Worm (Caenorhabditis elegans): ENCODE data around the gene C45B11.9.

C45B11.9 gene

ce11 chrV:11030675-11031074 is 9.4 kb upstream of the C45B11.9 start:
- TF ChIP-seq jun-1 (tag; optimal IDR thresholded peaks at IDR 0.05) (no peak), nhr-77 (tag; optimal IDR thresholded peaks at IDR 0.05) (no peak), egl-27 (tag; optimal IDR thresholded peaks at IDR 0.05) (no peak), tbx-2 (tag; optimal IDR thresholded peaks at IDR 0.05) (no peak), ZK546.5 (tag; optimal IDR thresholded peaks at IDR 0.05) (no peak), R02D3.7 (tag; optimal IDR thresholded peaks at IDR 0.05) (no peak), unc-39 (tag; optimal IDR thresholded peaks at IDR 0.05) (no peak), ceh-28 (tag; optimal IDR thresholded peaks at IDR 0.05) (no peak), nhr-11 (tag; optimal IDR thresholded peaks at IDR 0.05) (no peak)

ce11 chrV:11033241-11033640 is 6.9 kb upstream of the C45B11.9 start:
- no peak for TF ChIP-seq daf-12 (tag; optimal IDR thresholded peaks at IDR 0.05)
- TF ChIP-seq jun-1 (tag; optimal IDR thresholded peaks at IDR 0.05), result no peak
- no peak for TF ChIP-seq nhr-11 (tag; optimal IDR thresholded peaks at IDR 0.05)
- no peak for TF ChIP-seq ama-1 (optimal IDR thresholded peaks at IDR 0.05)
- no peak for TF ChIP-seq eor-1 (tag; optimal IDR thresholded peaks at IDR 0.05)
- no peak for TF ChIP-seq lin-39 (tag; optimal IDR thresholded peaks at IDR 0.05)
- TF ChIP-seq fkh-2 (tag; optimal IDR thresholded peaks at IDR 0.05), result no peak
- TF ChIP-seq nhr-28 (tag; optimal IDR thresholded peaks at IDR 0.05), result no peak
- TF ChIP-seq mml-1 (tag; optimal IDR thresholded peaks at IDR 0.05), result no peak
- no peak for TF ChIP-seq elt-1 (tag; optimal IDR thresholded peaks at IDR 0.05)
- TF ChIP-seq ztf-4 (tag; optimal IDR thresholded peaks at IDR 0.05), result no peak
- no peak for TF ChIP-seq ceh-28 (tag; optimal IDR thresholded peaks at IDR 0.05)
- no peak for TF ChIP-seq sea-2 (GFP tag; optimal IDR thresholded peaks at IDR 0.05)

ce11 chrV:11034748-11035147 is 5.4 kb upstream of the C45B11.9 start, which contains the start of gene pptr-2:
pptr-2 (minus strand) TSS chrV:11034931.
- peak; percentile 21 for TF ChIP-seq nfya-1 (tag; optimal IDR thresholded peaks at IDR 0.05; ENCODE audit: insufficient read depth)
- TF ChIP-seq nhr-43 (tag; optimal IDR thresholded peaks at IDR 0.05; ENCODE audit: poor library complexity, severe bottlenecking), result no peak

- peak; percentile 40 for TF ChIP-seq nhr-25 (tag; optimal IDR thresholded peaks at IDR 0.05)
- TF ChIP-seq nhr-23 (tag; optimal IDR thresholded peaks at IDR 0.05), result peak; percentile 70
- no peak for TF ChIP-seq elt-3 (tag; optimal IDR thresholded peaks at IDR 0.05)
- TF ChIP-seq ceh-16 (tag; optimal IDR thresholded peaks at IDR 0.05), result no peak
- TF ChIP-seq nhr-11 (tag; optimal IDR thresholded peaks at IDR 0.05), result peak; percentile 24
- no peak for TF ChIP-seq ZK546.5 (tag; optimal IDR thresholded peaks at IDR 0.05)
- TF ChIP-seq nhr-43 (tag; optimal IDR thresholded peaks at IDR 0.05; ENCODE audit: poor library complexity, severe bottlenecking), result peak; percentile 62
- no peak for TF ChIP-seq lin-39 (tag; optimal IDR thresholded peaks at IDR 0.05)
- TF ChIP-seq lsy-12 (tag; optimal IDR thresholded peaks at IDR 0.05), result peak; percentile 28
- TF ChIP-seq tbx-2 (tag; optimal IDR thresholded peaks at IDR 0.05), result no peak
- TF ChIP-seq hmg-11 (tag; optimal IDR thresholded peaks at IDR 0.05), result peak; percentile 78
- TF ChIP-seq ztf-11 (tag; optimal IDR thresholded peaks at IDR 0.05), result no peak
- TF ChIP-seq ceh-28 (tag; optimal IDR thresholded peaks at IDR 0.05), result peak; percentile 34
- TF ChIP-seq unc-62 (GFP tag; optimal IDR thresholded peaks at IDR 0.05), result peak; percentile 49
- TF ChIP-seq nfya-1 (tag; optimal IDR thresholded peaks at IDR 0.05; ENCODE audit: insufficient read depth), result peak; percentile 73
- no peak for TF ChIP-seq daf-12 (tag; optimal IDR thresholded peaks at IDR 0.05)
- no peak for TF ChIP-seq ama-1 (optimal IDR thresholded peaks at IDR 0.05)
- TF ChIP-seq nhr-77 (tag; optimal IDR thresholded peaks at IDR 0.05), result no peak
- TF ChIP-seq egl-5 (tag; optimal IDR thresholded peaks at IDR 0.05), result peak; percentile 72
- TF ChIP-seq pha-4 (tag; optimal IDR thresholded peaks at IDR 0.05), result peak; percentile 82
- TF ChIP-seq jun-1 (tag; optimal IDR thresholded peaks at IDR 0.05), result peak; percentile 8
- no peak for TF ChIP-seq nhr-28 (tag; optimal IDR thresholded peaks at IDR 0.05)
- peak; percentile 85 for TF ChIP-seq lin-15B (tag; optimal IDR thresholded peaks at IDR 0.05)
- TF ChIP-seq eor-1 (tag; optimal IDR thresholded peaks at IDR 0.05), result no peak
- no peak for TF ChIP-seq fos-1 (tag; optimal IDR thresholded peaks at IDR 0.05)
- TF ChIP-seq nhr-67 (tag; optimal IDR thresholded peaks at IDR 0.05), result no peak
- no peak for TF ChIP-seq nhr-237 (tag; optimal IDR thresholded peaks at IDR 0.05)
- no peak for TF ChIP-seq egl-27 (tag; optimal IDR thresholded peaks at IDR 0.05)
- TF ChIP-seq fkh-2 (tag; optimal IDR thresholded peaks at IDR 0.05), result no peak
- TF ChIP-seq elt-2 (tag; optimal IDR thresholded peaks at IDR 0.05), result peak; percentile 64
- TF ChIP-seq sea-2 (GFP tag; optimal IDR thresholded peaks at IDR 0.05), result no peak
- TF ChIP-seq pqm-1 (tag; optimal IDR thresholded peaks at IDR 0.05), result peak; percentile 28
- TF ChIP-seq fkh-10 (GFP tag; optimal IDR thresholded peaks at IDR 0.05), result peak; percentile 7
Observed at ce11 chrV:11039379-11039954, 653 bp upstream of the C45B11.9 start, which contains the start of gene pak-2. pak-2 (minus strand) TSS chrV:11039429.

All from whole organism, L3 larva.